Worm (Caenorhabditis elegans) whole organism, L4/young adult: ENCODE data around the gene D1046.18.

Experiments used
- dao-5 ChIP-seq: sonication (generic microtip); optimal IDR thresholded peaks from 2 replicates; lab custom pipeline; 2016; ENCODE audit warnings: missing genotype, missing genetic modification characterization, moderate library complexity, missing compliant biosample characterization
- him-1 ChIP-seq: sonication (generic microtip); optimal IDR thresholded peaks from 2 replicates; lab custom pipeline; 2016; ENCODE audit warnings: missing genotype, missing genetic modification reagents, missing genetic modification characterization, missing compliant biosample characterization

DNA sequence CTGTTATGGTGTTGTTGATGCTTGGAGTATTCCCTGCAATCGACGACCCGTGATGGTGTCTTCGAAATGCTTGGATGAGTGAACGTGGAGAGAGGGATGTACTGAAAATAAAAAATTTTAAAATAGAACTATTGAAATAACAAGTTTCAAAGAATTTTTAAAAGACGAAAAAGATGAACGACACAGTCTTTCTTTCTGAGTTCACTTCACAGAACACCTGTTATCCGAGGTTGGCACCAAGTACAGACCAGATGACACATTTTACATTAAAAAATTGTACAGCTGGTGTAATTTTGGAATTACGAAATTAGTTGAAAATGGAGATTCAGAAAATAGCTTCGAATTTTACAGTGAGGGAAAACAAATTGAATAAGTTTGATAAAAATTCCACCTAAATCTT is 11.3 kb upstream of the D1046.18 start, which contains the start of gene rap-1:
- TF ChIP-seq him-1 (no peak), dao-5 (tag; lab: Kevin White, UChicago) (no peak)
